Worm (Caenorhabditis elegans): ENCODE measurements around the gene Y50E8A.22.

Y50E8A.22 gene

DNA sequence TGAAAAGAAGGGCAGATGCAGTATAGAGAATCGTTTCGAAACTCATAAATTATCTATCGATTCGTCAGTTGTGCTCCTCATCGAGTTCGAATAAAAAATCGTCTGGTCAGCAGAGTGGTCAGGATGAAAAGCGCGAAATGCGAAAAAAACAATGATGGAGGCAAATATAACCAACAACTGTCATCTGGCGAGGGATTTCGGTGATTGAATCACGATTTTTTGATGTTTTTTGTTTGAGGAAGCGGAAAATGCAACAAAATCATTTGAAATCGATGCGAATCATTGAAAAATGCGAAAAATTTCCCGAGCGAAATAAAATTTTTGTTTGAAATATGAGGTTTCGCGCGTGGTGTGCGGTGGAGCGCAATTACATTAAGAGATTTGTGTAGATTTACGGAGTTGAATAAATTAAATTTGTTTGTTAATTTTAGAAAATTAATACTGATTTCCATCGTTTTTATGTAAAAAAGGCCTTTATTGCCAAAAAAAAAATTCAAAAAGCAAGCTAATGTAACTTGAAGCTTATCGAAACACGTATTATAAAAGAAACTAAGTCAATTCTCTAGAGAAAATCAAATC lies 14.6 kb downstream of the Y50E8A.22 start, which contains the start of gene unc-61:
Gene unc-61, minus strand, starts transcription at position 51 of the 579 bp plus-strand sequence.
- no peak for TF ChIP-seq Y22D7AL.16 (tag; optimal IDR thresholded peaks at IDR 0.05)
- peak; percentile 90 for TF ChIP-seq unc-42 (tag; optimal IDR thresholded peaks at IDR 0.05)

ce11 chrV:14729343-14729742 lies 19.5 kb downstream of the Y50E8A.22 start, which contains the start of gene oig-3:
TSS of gene oig-3 (plus strand) at chrV:14729643.
- TF ChIP-seq pat-9 (tag; optimal IDR thresholded peaks at IDR 0.05) (no peak), ceh-22 (tag; optimal IDR thresholded peaks at IDR 0.05) (no peak), syd-9 (tag; optimal IDR thresholded peaks at IDR 0.05) (no peak), ama-1 (optimal IDR thresholded peaks at IDR 0.05) (no peak), ceh-6 (GFP tag; optimal IDR thresholded peaks at IDR 0.05) (no peak), C08G9.2 (tag; optimal IDR thresholded peaks at IDR 0.05) (no peak), nhr-232 (tag; optimal IDR thresholded peaks at IDR 0.05) (no peak), ceh-24 (tag; optimal IDR thresholded peaks at IDR 0.05) (no peak), odd-2 (tag; optimal IDR thresholded peaks at IDR 0.05) (no peak)

ce11 chrV:14728754-14729153 lies 20.1 kb downstream of the Y50E8A.22 start, which contains the start of gene Y50E8A.2:
TSS of gene Y50E8A.2 (minus strand) at chrV:14728854.
- TF ChIP-seq fkh-6 (tag; optimal IDR thresholded peaks at IDR 0.05) = no peak
- no peak for TF ChIP-seq ztf-16 (tag; optimal IDR thresholded peaks at IDR 0.05)
- no peak for TF ChIP-seq hlh-30 (tag; optimal IDR thresholded peaks at IDR 0.05; ENCODE audit: insufficient read depth)
- no peak for TF ChIP-seq zip-5 (tag; optimal IDR thresholded peaks at IDR 0.05)
- TF ChIP-seq elt-4 (tag; optimal IDR thresholded peaks at IDR 0.05) = no peak
- no peak for TF ChIP-seq gmeb-2 (tag; optimal IDR thresholded peaks at IDR 0.05)
- no peak for TF ChIP-seq ref-2 (tag; optimal IDR thresholded peaks at IDR 0.05)
- no peak for TF ChIP-seq hlh-8 (tag; optimal IDR thresholded peaks at IDR 0.05)
- no peak for TF ChIP-seq Y22D7AL.16 (tag; optimal IDR thresholded peaks at IDR 0.05)
- no peak for TF ChIP-seq ceh-48 (tag; optimal IDR thresholded peaks at IDR 0.05)
- TF ChIP-seq hlh-13 (GFP tag; optimal IDR thresholded peaks at IDR 0.05) = no peak
- TF ChIP-seq ahr-1 (tag; optimal IDR thresholded peaks at IDR 0.05) = no peak
- TF ChIP-seq odd-2 (tag; optimal IDR thresholded peaks at IDR 0.05) = no peak
- TF ChIP-seq pha-4 (tag; optimal IDR thresholded peaks at IDR 0.05) = no peak
- TF ChIP-seq ceh-31 (tag; optimal IDR thresholded peaks at IDR 0.05) = no peak
- no peak for TF ChIP-seq ceh-19 (GFP tag; optimal IDR thresholded peaks at IDR 0.05)
- TF ChIP-seq dmd-4 (tag; optimal IDR thresholded peaks at IDR 0.05; ENCODE audit: borderline replicate concordance) = no peak
- TF ChIP-seq unc-86 (tag; optimal IDR thresholded peaks at IDR 0.05) = no peak

- TF ChIP-seq elt-4 (tag; optimal IDR thresholded peaks at IDR 0.05) (no peak), ceh-2 (tag; optimal IDR thresholded peaks at IDR 0.05) (no peak), ceh-18 (tag; optimal IDR thresholded peaks at IDR 0.05) (no peak), K09A11.1 (tag; optimal IDR thresholded peaks at IDR 0.05; ENCODE audit: insufficient read depth) (no peak), madf-2 (tag; optimal IDR thresholded peaks at IDR 0.05) (no peak), eyg-1 (tag; optimal IDR thresholded peaks at IDR 0.05) (no peak), unc-86 (tag; optimal IDR thresholded peaks at IDR 0.05) (no peak), ceh-48 (tag; optimal IDR thresholded peaks at IDR 0.05) (no peak), F13H6.1 (tag; optimal IDR thresholded peaks at IDR 0.05) (no peak), rnt-1 (tag; optimal IDR thresholded peaks at IDR 0.05) (no peak), ceh-22 (tag; optimal IDR thresholded peaks at IDR 0.05) (no peak), pha-2 (tag; optimal IDR thresholded peaks at IDR 0.05) (no peak), C38D4.7 (GFP tag; optimal IDR thresholded peaks at IDR 0.05) (no peak), ahr-1 (tag; optimal IDR thresholded peaks at IDR 0.05) (no peak), fkh-10 (GFP tag; optimal IDR thresholded peaks at IDR 0.05) (no peak), ceh-34 (tag; optimal IDR thresholded peaks at IDR 0.05) (no peak), pag-3 (tag; optimal IDR thresholded peaks at IDR 0.05; ENCODE audit: borderline replicate concordance) (no peak), sox-4 (tag; optimal IDR thresholded peaks at IDR 0.05) (no peak)
Observed at ce11 chrV:14726596-14726995, 22.3 kb downstream of the Y50E8A.22 start, which contains the start of gene Y50E8A.1. TSS of gene Y50E8A.1 (plus strand) at chrV:14726896.

Measured in whole organism, late embryonic.